Worm (Caenorhabditis elegans) whole organism, L4/young adult: ENCODE results near the gene egl-9.
A peak's percentile ranks its signal among the peaks of the same experiment; 100 is the strongest.

Experiments used
- W03F9.2 ChIP-seq: fragments of 150-350 bp; optimal IDR thresholded peaks from 2 replicates; lab custom pipeline; 2014; ENCODE audit warnings: missing biosample characterization, missing genetic modification characterization
- dao-5 ChIP-seq: sonication (generic microtip); optimal IDR thresholded peaks from 2 replicates; lab custom pipeline; 2016; ENCODE audit warnings: missing genotype, missing genetic modification characterization, moderate library complexity, missing compliant biosample characterization
- him-1 ChIP-seq: sonication (generic microtip); optimal IDR thresholded peaks from 2 replicates; lab custom pipeline; 2016; ENCODE audit warnings: missing genotype, missing genetic modification reagents, missing genetic modification characterization, missing compliant biosample characterization

Gene egl-9

DNA sequence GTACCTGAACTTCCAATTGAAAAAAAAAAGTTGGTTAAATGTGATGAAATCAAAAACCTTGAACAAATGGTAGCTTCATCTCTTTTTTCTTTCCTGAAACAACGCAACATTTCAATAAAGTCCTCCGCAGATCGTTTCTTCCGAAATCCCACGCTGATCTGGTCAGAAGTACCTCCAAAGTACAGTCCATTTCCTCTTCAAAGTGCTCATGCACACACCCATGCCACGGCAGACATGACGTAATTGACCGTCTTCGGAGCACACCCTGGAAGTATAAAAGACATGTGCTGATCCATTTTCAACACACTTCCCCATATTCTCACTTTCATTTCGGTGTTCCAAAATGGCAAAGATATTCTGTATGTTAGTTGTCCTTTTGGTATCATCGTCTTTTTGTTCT lies 35.6 kb downstream of the egl-9 start, which contains the start of gene C35A5.10:
TSS of gene C35A5.10 (plus strand) at position 301 of the 400 bp plus-strand sequence.
- no peak for TF ChIP-seq dao-5 (tag; lab: Kevin White, UChicago)
- TF ChIP-seq W03F9.2 (tag; lab: Kevin White, UChicago) = no peak
- no peak for TF ChIP-seq him-1 (tag; lab: Kevin White, UChicago)

DNA sequence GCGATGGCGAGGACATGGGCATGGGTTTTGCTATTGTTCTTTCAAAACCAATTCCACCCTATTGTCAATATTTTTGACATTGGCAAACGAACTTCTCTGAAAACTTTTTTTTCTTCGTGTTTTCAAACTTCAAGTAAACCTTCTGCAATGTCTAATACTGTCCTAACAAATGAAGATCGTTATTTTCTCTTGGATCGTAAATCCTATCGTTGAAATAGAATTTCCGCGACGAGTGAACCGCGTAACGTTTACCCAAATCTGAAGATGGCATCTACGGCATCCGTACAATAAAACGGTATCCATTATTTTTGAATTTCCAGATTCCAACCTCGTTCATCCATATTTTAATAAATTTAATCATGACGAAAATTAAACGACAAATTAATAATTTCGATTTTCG lies 37.2 kb downstream of the egl-9 start, which contains the start of gene C35A5.5:
TSS of gene C35A5.5 (plus strand) at position 301 of the 400 bp plus-strand sequence.
- TF ChIP-seq him-1 (tag; lab: Kevin White, UChicago) (no peak), W03F9.2 (tag; lab: Kevin White, UChicago) (no peak), dao-5 (tag; lab: Kevin White, UChicago) (no peak)

DNA sequence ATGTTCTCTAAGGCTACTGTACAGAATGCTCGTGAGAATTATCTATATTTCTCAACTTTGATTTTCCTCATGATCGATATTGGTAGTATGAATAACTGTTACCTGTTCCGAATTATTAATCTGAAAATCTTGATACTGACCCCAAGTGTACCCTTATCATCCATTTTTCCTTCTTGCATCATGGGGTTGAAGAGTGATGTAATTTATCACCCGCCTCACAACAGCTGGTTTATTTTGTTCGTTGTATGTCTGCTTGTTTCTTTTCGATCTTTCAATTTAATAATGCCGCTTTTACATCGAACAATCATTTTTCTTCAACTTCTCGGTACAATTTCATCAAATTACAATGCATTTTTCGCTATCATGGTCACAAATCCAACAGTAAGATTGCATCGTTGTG lies 40.5 kb downstream of the egl-9 start, which contains the start of gene C35A5.6:
TSS of gene C35A5.6 (plus strand) at position 283 of the 400 bp plus-strand sequence.
- TF ChIP-seq him-1 (tag; lab: Kevin White, UChicago) (no peak), dao-5 (tag; lab: Kevin White, UChicago) (no peak), W03F9.2 (tag; lab: Kevin White, UChicago) (no peak)

DNA sequence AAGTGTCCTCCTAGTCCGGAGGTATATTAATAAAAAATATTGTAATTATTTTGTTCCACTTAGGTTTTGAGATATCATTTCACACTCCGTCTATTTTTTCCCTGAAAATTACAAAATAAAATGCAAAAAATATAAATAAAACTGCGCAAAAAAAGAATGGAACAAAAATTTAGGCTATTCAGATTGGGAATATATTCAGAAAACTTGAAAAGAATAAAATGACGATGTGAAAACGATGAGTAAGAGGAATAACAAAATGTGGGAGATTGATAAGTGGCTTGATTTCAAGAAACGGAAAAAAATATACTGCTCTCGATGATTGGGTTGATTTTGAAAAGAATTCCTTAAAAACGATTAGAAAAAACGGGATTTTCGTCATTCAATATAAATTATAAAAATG lies 46.0 kb downstream of the egl-9 start, which contains the start of gene dmsr-8:
TSS of gene dmsr-8 (minus strand) at position 101 of the 400 bp plus-strand sequence.
- TF ChIP-seq him-1 (tag; lab: Kevin White, UChicago) (no peak), W03F9.2 (tag; lab: Kevin White, UChicago) (no peak), dao-5 (tag; lab: Kevin White, UChicago) (no peak)

DNA sequence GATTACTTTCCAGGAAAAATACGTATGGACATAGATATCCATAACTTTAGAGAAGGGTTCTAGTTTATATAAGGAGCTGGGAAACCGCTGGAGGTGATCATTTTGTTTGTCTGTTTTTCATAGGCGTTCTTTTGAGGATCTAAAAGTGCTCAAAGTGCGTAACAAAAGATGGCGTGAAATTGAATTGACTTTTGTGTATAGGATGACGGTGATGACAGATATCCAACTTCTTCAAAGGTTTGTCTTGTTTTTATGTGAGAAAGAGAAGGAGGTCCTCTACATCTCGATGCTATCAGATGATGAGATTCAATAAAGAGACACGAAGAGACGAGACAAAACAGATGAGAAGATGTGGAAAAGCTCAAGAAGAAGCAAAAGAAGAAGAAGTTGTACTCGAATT lies 48.4 kb downstream of the egl-9 start:
- no peak for TF ChIP-seq W03F9.2 (tag; lab: Kevin White, UChicago)
- no peak for TF ChIP-seq dao-5 (tag; lab: Kevin White, UChicago)
- no peak for TF ChIP-seq him-1 (tag; lab: Kevin White, UChicago)

DNA sequence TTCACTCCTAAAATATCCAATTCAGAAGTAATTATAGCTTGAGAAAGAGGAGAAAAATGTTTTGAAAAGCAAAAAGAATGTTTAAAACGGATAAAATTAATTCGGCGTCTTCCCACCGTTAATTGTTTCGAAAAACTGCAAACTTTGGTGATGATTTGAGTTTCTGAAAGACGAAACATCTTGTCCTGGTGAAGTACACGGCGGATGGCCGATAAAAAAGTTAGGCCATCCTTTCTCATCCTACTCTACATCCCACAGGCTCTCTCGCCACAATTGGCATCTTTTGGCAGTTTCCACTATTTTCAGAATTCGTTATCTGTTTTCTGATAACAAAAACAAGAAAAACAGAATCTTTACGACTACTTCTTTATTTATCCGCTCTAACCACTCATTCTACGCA lies 57.6 kb downstream of the egl-9 start, which contains the start of the genes C35A5.8 and hda-11:
TSS of gene C35A5.8 (minus strand) at position 7 of the 400 bp plus-strand sequence.
TSS of gene hda-11 (plus strand) at position 283 of the 400 bp plus-strand sequence.
- TF ChIP-seq W03F9.2 (tag; lab: Kevin White, UChicago) = no peak
- TF ChIP-seq him-1 (tag; lab: Kevin White, UChicago) = peak; percentile 47
- no peak for TF ChIP-seq dao-5 (tag; lab: Kevin White, UChicago)
